Worm (Caenorhabditis elegans): ENCODE data around the gene mlt-11.

mlt-11 gene

DNA sequence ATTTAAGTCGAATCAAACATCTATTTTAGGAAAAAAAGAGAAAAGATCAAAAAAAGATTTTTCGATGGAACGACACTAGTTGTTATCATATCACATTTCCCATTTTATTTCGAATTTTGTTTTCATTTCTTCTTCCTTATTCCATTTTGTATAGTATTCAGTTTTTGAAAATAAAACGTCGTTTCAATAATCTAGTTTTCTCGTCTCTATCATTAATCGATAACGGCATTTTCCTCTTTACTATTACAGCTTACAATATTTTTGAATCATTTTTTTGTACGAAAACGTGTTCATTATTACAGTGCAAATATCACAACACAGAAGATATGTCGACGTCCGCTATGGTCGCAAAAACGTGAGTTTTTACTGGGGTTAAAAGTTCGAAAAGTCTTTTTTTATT is 46.6 kb downstream of the mlt-11 start, which contains the start of gene Y44A6C.1:
Gene Y44A6C.1 (plus strand): TSS at position 301 of the 400 bp plus-strand sequence.
- TF ChIP-seq ceh-40 (GFP tag; IDR thresholded peaks at IDR 0.05) (no peak), cebp-1 (GFP tag; IDR thresholded peaks at IDR 0.05) (no peak), cebp-1 (tag; optimal IDR thresholded peaks at IDR 0.05) (no peak), Y53F4B.3 (GFP tag; IDR thresholded peaks at IDR 0.05) (no peak), hlh-12 (tag; optimal IDR thresholded peaks at IDR 0.05) (no peak), lir-1 (GFP tag; conservative IDR thresholded peaks at IDR 0.05) (no peak), attf-6 (GFP tag; IDR thresholded peaks at IDR 0.05) (no peak), Y95B8A.8 (GFP tag; IDR thresholded peaks at IDR 0.05) (no peak), atf-7 (tag; optimal IDR thresholded peaks at IDR 0.05) (no peak), egl-18 (GFP tag; IDR thresholded peaks at IDR 0.05) (no peak), ztf-3 (GFP tag; optimal IDR thresholded peaks at IDR 0.05) (no peak), ztf-18 (tag; optimal IDR thresholded peaks at IDR 0.05) (no peak), aptf-3 (GFP tag; IDR thresholded peaks at IDR 0.05) (no peak), die-1 (tag; optimal IDR thresholded peaks at IDR 0.05) (no peak), mes-4 (tag; optimal IDR thresholded peaks at IDR 0.05) (no peak), C06A6.2 (GFP tag; conservative IDR thresholded peaks at IDR 0.05) (no peak), B0336.3 (GFP tag; IDR thresholded peaks at IDR 0.05) (no peak)

DNA sequence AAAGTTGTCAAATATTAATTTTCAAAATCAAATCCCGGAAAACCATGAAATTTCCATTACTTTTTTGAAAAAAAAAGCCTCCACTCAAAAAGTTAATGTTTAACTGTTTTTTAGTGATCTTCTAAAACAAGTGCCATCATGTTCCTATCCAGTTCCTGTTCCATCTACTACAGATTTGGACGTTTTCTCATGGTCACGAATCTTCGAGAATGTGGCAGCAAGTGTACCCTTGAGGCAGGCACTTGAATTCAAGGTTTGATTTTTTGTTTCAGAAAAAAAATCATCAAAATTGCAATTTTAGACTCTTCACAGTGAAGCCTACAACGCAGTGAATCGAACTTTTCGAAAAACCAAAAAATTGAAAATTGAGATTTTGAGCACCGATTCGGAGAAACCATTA is 47.5 kb downstream of the mlt-11 start:
- no peak for TF ChIP-seq K12H6.12 (tag; optimal IDR thresholded peaks at IDR 0.05)
- TF ChIP-seq attf-6 (GFP tag; IDR thresholded peaks at IDR 0.05): no peak
- no peak for TF ChIP-seq hrde-1 (tag; optimal IDR thresholded peaks at IDR 0.05; ENCODE audit: borderline replicate concordance)
- TF ChIP-seq ceh-79 (tag; optimal IDR thresholded peaks at IDR 0.05): no peak
- TF ChIP-seq B0035.1 (tag; optimal IDR thresholded peaks at IDR 0.05): no peak
- no peak for TF ChIP-seq nfya-2 (GFP tag; IDR thresholded peaks at IDR 0.05)
- no peak for TF ChIP-seq hlh-12 (tag; optimal IDR thresholded peaks at IDR 0.05)
- no peak for TF ChIP-seq gei-17 (GFP tag; optimal IDR thresholded peaks at IDR 0.05)
- TF ChIP-seq pha-4 (tag; optimal IDR thresholded peaks at IDR 0.05): no peak
- TF ChIP-seq F22D6.2 (tag; optimal IDR thresholded peaks at IDR 0.05): no peak
- TF ChIP-seq snpc-3.4 (tag; optimal IDR thresholded peaks at IDR 0.05): no peak
- no peak for TF ChIP-seq nhr-179 (tag; optimal IDR thresholded peaks at IDR 0.05)
- no peak for TF ChIP-seq atf-7 (tag; optimal IDR thresholded peaks at IDR 0.05)
- TF ChIP-seq ceh-27 (GFP tag; optimal IDR thresholded peaks at IDR 0.05): peak; percentile 2
- TF ChIP-seq cebp-1 (GFP tag; IDR thresholded peaks at IDR 0.05): no peak
- no peak for TF ChIP-seq cebp-1 (tag; optimal IDR thresholded peaks at IDR 0.05)
- peak; percentile 17 for TF ChIP-seq ama-1 (optimal IDR thresholded peaks at IDR 0.05)
- TF ChIP-seq ama-1 (GFP tag; optimal IDR thresholded peaks at IDR 0.05): no peak

DNA sequence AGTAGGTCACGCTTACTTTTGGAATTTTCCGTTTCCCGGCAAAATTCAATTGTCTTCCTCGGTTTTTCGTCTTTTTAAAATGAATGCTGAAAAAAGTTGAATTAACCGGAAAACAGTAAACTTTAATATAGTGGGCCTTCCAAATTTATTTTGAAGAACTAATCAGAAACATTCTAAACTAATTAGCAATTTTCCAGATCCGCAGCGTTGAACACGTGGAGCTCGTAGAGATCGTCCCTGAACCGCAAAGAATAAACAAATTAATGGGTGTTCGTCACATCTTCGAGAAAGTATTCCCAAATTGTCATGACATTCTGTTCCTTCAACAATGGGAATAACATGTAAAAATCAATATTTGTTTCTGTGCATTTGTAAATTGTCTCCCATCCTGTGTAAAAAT is 49.3 kb downstream of the mlt-11 start:
- TF ChIP-seq ceh-27 (GFP tag; optimal IDR thresholded peaks at IDR 0.05) (no peak), Y53G8AR.9 (GFP tag; conservative IDR thresholded peaks at IDR 0.05) (peak; percentile 76)

DNA sequence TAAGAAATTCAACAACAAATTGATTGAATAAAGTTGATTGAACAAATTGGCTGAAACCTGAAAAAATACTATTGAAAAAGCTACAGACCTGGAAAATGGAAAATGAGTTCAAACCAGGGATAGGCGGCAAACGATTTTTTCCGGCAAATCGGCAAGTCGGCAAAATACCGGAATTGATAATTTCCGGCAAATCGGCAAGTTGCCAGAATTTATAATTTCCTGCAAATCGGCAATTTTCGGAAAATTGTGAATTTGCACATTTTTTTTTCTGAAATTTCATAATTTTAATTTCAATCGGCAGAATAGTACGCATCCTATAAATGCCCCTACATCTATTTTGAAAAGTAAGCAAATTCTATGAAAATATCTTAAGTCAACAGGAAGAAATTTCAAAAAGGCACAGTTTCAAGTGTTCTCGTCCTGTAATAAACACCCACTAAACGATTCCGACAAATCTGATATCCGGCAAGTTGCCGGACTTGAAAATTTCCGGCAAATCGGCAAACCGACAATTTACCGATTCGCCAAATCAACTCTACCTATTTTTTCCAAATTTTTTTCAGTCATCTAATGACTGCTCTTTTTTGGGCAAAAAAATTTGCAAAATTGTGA is 49.9 kb downstream of the mlt-11 start:
- TF ChIP-seq tlf-1 (GFP tag; optimal IDR thresholded peaks at IDR 0.05): peak; percentile 15
- 0 out of 2 replicates have a peak, but pooled peaks have one; percentile 14 for TF ChIP-seq mcd-1 (GFP tag; IDR thresholded peaks at IDR 0.05)
- TF ChIP-seq repo-1 (tag; optimal IDR thresholded peaks at IDR 0.05): peak; percentile 76
- 0 out of 2 replicates have a peak, but pooled peaks have one; percentile 35 for TF ChIP-seq K11D2.4 (GFP tag; IDR thresholded peaks at IDR 0.05)
- no peak for TF ChIP-seq nhr-90 (tag; optimal IDR thresholded peaks at IDR 0.05)
- TF ChIP-seq F37B4.10 (GFP tag; IDR thresholded peaks at IDR 0.05): 0 out of 2 replicates have a peak, but pooled peaks have one; percentile 5
- TF ChIP-seq B0336.3 (GFP tag; IDR thresholded peaks at IDR 0.05): 0 out of 2 replicates have a peak, but pooled peaks have one; percentile 22
- no peak for TF ChIP-seq lin-54 (GFP tag; optimal IDR thresholded peaks at IDR 0.05)
- TF ChIP-seq lin-35 (GFP tag; optimal IDR thresholded peaks at IDR 0.05): peak in 1 of 3 experiments; percentile 38
- no peak for TF ChIP-seq rpc-1 (optimal IDR thresholded peaks at IDR 0.05)
- no peak for TF ChIP-seq rpc-1 (tag; optimal IDR thresholded peaks at IDR 0.05)
- TF ChIP-seq B0261.1 (tag; optimal IDR thresholded peaks at IDR 0.05): no peak
- 0 out of 2 replicates have a peak, but pooled peaks have one; percentile 66 for TF ChIP-seq nfyb-1 (GFP tag; IDR thresholded peaks at IDR 0.05)
- TF ChIP-seq lir-1 (GFP tag; conservative IDR thresholded peaks at IDR 0.05): no peak
- TF ChIP-seq ztf-22 (GFP tag; optimal IDR thresholded peaks at IDR 0.05): peak; percentile 7
- no peak for TF ChIP-seq hlh-12 (tag; optimal IDR thresholded peaks at IDR 0.05)
- peak; percentile 20 for TF ChIP-seq F52B5.7 (tag; optimal IDR thresholded peaks at IDR 0.05)
- peak; percentile 74 for TF ChIP-seq cebp-1 (GFP tag; IDR thresholded peaks at IDR 0.05)
- TF ChIP-seq cebp-1 (tag; optimal IDR thresholded peaks at IDR 0.05): peak; percentile 84

Measured in whole organism, young adult.